Worm (Caenorhabditis elegans) whole organism, L2 larva: ENCODE measurements around the gene dpr-1.

Experiments used
- C34F6.9 ChIP-seq: fragments of 150-350 bp; optimal IDR thresholded peaks from 2 replicates; lab custom pipeline; 2014; ENCODE audit warnings: missing biosample characterization, missing genetic modification characterization
- F13H6.1 ChIP-seq: sonication (generic microtip); optimal IDR thresholded peaks from 2 replicates; lab custom pipeline; 2016; ENCODE audit warnings: missing genetic modification characterization, missing compliant biosample characterization
- R02D3.7 ChIP-seq: fragments of 150-350 bp; optimal IDR thresholded peaks from 2 replicates; lab custom pipeline; 2014; ENCODE audit warnings: missing biosample characterization, missing genetic modification characterization
- Y55F3AM.14 ChIP-seq: fragments of 200-800 bp; sonication (Bioruptor generic); optimal IDR thresholded peaks from 2 replicates; lab custom pipeline; 2018; ENCODE audit warnings: mild to moderate bottlenecking, missing genetic modification characterization, missing compliant biosample characterization
- ZK546.5 ChIP-seq: sonication (generic microtip); optimal IDR thresholded peaks from 2 replicates; lab custom pipeline; 2017; ENCODE audit warnings: missing biosample characterization, missing genetic modification characterization
- aly-2 ChIP-seq: fragments of 150-350 bp; optimal IDR thresholded peaks from 2 replicates; lab custom pipeline; 2014; ENCODE audit warnings: missing biosample characterization, missing genetic modification characterization
- ama-1 ChIP-seq: fragments of 150-350 bp; optimal IDR thresholded peaks from 2 replicates; lab custom pipeline; 2018; ENCODE audit warnings: inconsistent platforms
- crh-2 ChIP-seq: sonication (generic microtip); optimal IDR thresholded peaks from 2 replicates; lab custom pipeline; 2017; ENCODE audit warnings: missing biosample characterization, missing genetic modification characterization
- dmd-4 ChIP-seq: sonication (generic microtip); optimal IDR thresholded peaks from 2 replicates; lab custom pipeline; 2017; ENCODE audit warnings: missing biosample characterization, missing genetic modification characterization
- elt-1 ChIP-seq: fragments of 150-350 bp; optimal IDR thresholded peaks from 2 replicates; lab custom pipeline; 2014; ENCODE audit warnings: missing biosample characterization, missing genetic modification characterization
- elt-3 ChIP-seq: sonication (generic microtip); optimal IDR thresholded peaks from 2 replicates; lab custom pipeline; 2017; ENCODE audit warnings: missing biosample characterization, missing genetic modification characterization
- fos-1 ChIP-seq: fragments of 150-350 bp; optimal IDR thresholded peaks from 2 replicates; lab custom pipeline; 2014; ENCODE audit warnings: missing biosample characterization, missing genetic modification characterization
- gmeb-1 ChIP-seq: fragments of 150-350 bp; optimal IDR thresholded peaks from 2 replicates; lab custom pipeline; 2014; ENCODE audit warnings: missing biosample characterization, missing genetic modification characterization
- lin-11 ChIP-seq: fragments of 150-350 bp; sonication (generic microtip); optimal IDR thresholded peaks from 2 replicates; lab custom pipeline; 2014; ENCODE audit warnings: missing biosample characterization, missing genetic modification characterization, inconsistent platforms, mixed read lengths
- lin-13 ChIP-seq: fragments of 150-350 bp; optimal IDR thresholded peaks from 2 replicates; lab custom pipeline; 2014; ENCODE audit warnings: missing biosample characterization, missing genetic modification reagents, missing genetic modification characterization
- mdl-1 ChIP-seq, 2 experiments: fragments of 150-350 bp in 1 of 2; sonication (generic microtip) in 1 of 2; optimal IDR thresholded peaks; 2 replicates each; lab custom pipeline; 2017; ENCODE audit warnings: missing biosample characterization in 2 of 2, missing genetic modification characterization in 2 of 2
- nhr-11 ChIP-seq: fragments of 150-350 bp; optimal IDR thresholded peaks from 2 replicates; lab custom pipeline; 2014; ENCODE audit warnings: missing biosample characterization, missing genetic modification characterization
- nhr-12 ChIP-seq: fragments of 150-350 bp; optimal IDR thresholded peaks from 2 replicates; lab custom pipeline; 2014; ENCODE audit warnings: missing biosample characterization, missing genetic modification characterization
- nhr-129 ChIP-seq: fragments of 150-350 bp; optimal IDR thresholded peaks from 2 replicates; lab custom pipeline; 2014; ENCODE audit warnings: missing biosample characterization, missing genetic modification characterization
- nhr-21 ChIP-seq: fragments of 150-350 bp; optimal IDR thresholded peaks from 2 replicates; lab custom pipeline; 2014; ENCODE audit warnings: missing biosample characterization, missing genetic modification characterization
- nhr-23 ChIP-seq: fragments of 150-350 bp; optimal IDR thresholded peaks from 2 replicates; lab custom pipeline; 2014; ENCODE audit warnings: missing biosample characterization, missing genetic modification reagents, missing genetic modification characterization
- nhr-237 ChIP-seq: fragments of 150-350 bp; optimal IDR thresholded peaks from 2 replicates; lab custom pipeline; 2014; ENCODE audit warnings: missing biosample characterization, missing genetic modification characterization
- nhr-25 ChIP-seq: fragments of 150-350 bp; sonication (generic microtip); optimal IDR thresholded peaks from 3 replicates; lab custom pipeline; 2014; ENCODE audit warnings: missing biosample characterization, missing genetic modification characterization
- nhr-77 ChIP-seq: fragments of 150-350 bp; optimal IDR thresholded peaks from 2 replicates; lab custom pipeline; 2014; ENCODE audit warnings: missing biosample characterization, missing genetic modification characterization
- sma-3 ChIP-seq: sonication (generic microtip); optimal IDR thresholded peaks from 2 replicates; lab custom pipeline; 2016; ENCODE audit warnings: missing genetic modification reagents, missing genetic modification characterization, missing compliant biosample characterization
- snpc-4 ChIP-seq: fragments of 150-350 bp; optimal IDR thresholded peaks from 2 replicates; lab custom pipeline; 2014; ENCODE audit warnings: missing biosample characterization, missing genetic modification characterization
- unc-39 ChIP-seq: fragments of 150-350 bp; optimal IDR thresholded peaks from 2 replicates; lab custom pipeline; 2014; ENCODE audit warnings: missing biosample characterization, missing genetic modification characterization
- unc-55 ChIP-seq: fragments of 150-350 bp; sonication (generic microtip); optimal IDR thresholded peaks from 3 replicates; lab custom pipeline; 2014; ENCODE audit warnings: missing biosample characterization, missing genetic modification reagents, missing genetic modification characterization
- zag-1 ChIP-seq: fragments of 150-350 bp; optimal IDR thresholded peaks from 2 replicates; lab custom pipeline; 2014; ENCODE audit warnings: missing biosample characterization, missing genetic modification characterization
- ztf-11 ChIP-seq: sonication (generic microtip); optimal IDR thresholded peaks from 2 replicates; lab custom pipeline; 2017; ENCODE audit warnings: missing biosample characterization, missing genetic modification characterization

Gene dpr-1

DNA sequence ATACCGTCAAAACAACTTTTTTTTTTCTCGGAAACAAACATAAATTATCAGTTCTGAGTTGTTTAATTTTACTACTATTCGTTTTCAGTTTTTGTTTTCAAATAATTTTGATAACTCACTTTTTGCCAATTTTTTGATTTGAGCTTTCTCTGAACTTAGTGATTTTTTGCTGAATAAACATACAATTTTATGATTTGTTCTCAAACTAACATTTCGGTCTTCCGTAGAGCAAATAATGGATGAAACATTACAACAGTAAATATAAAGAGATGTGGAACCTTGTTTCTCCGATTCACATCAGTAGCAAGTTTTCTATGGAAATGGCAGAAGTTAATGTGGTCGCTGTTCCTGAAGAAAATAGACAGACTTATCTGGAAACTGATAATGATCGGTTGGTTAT is 7.8 kb upstream of the dpr-1 start, which contains the start of gene R10D12.7:
TSS of gene R10D12.7 (plus strand) at position 301 of the 400 bp plus-strand sequence.
- TF ChIP-seq elt-1 (tag; lab: Kevin White, UChicago) (no peak), nhr-129 (no peak), F13H6.1 (no peak), lin-11 (tag; lab: Kevin White, UChicago) (no peak), snpc-4 (no peak)

DNA sequence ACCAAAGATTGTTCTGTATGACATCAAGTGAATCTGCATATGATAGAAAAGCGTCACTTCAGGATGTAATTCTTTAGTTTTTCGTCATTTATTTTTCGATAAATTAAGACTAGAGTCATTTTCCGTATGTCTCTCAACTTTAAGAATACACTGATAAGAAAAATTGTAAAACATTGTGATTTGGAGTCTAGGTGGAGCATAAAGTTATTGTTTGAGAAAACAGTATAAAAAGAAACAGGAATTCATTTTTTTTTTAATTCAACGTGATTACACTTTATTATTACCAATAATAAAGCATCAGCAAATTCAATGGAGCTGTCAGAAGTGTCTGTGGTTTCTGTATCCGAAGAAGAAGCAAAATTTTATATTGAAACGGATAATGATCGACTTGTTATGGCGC is 7.0 kb upstream of the dpr-1 start, which contains the start of gene R10D12.6:
TSS of gene R10D12.6 (plus strand) at position 301 of the 400 bp plus-strand sequence.
- TF ChIP-seq elt-3 (tag; lab: Kevin White, UChicago) (no peak), nhr-129 (no peak), fos-1 (peak; percentile 27)

DNA sequence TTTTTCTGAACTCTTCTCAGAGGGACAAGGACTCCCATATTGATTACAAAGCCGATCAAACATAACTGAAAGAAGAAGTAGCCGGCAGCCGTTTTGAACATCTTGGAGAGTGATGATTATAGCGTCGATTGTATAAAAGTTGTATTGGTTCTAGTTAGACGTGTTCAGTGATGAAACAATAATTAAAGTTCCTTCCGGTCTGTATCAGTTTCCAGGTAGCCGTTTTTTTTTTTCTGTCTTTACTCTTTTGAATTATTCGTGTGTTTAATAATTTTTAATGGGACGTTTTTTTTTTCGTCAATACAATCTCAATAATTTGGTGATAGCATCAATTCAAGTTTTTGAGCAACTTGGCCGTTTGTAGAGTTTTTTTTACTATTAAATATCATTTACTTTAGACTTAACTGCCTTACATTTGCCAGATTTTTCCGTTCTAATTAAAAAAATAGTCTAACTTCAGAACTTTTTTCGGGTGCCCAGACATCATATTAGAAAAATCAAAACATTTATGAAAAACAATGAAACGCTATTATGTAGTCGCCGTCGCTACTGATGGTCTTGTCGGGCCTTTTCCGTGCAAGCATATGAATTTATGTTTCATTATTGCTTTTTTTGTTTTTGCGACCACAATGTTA is 4.5 kb upstream of the dpr-1 start, which contains the start of the genes srx-10 and clec-226:
TSS of gene srx-10 (minus strand) at position 101 of the 635 bp plus-strand sequence.
TSS of gene clec-226 (plus strand) at position 585 of the 635 bp plus-strand sequence.
- TF ChIP-seq C34F6.9 (tag; lab: Kevin White, UChicago) (no peak), nhr-237 (tag; lab: Kevin White, UChicago) (no peak), lin-13 (GFP tag; lab: Kevin White, UChicago) (no peak), nhr-25 (tag; lab: Kevin White, UChicago) (no peak)
- TF ChIP-seq, all 48 proteins: peak for 0

DNA sequence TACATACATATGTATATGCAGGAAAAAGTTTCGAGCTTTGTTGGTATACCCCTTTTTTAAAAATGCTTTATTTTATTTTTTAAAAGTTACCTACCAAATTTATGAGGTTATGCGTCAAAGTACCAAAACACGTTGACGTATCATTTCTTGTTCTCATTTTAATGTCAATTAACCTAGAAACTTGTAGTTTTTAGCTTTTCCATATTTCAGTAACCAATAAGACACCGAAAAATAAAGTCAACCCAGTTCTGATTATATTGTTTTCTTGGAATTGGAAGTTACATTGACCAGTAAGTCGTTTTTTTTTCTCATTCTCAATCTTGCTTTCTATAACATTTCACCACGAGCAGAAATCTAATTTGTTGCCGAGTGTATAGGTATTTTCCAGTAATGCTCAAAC is 5.1 kb downstream of the dpr-1 start, which contains the start of gene srw-145:
TSS of gene srw-145 (plus strand) at position 301 of the 400 bp plus-strand sequence.
- TF ChIP-seq unc-55 (GFP tag; lab: Kevin White, UChicago) (no peak), nhr-21 (peak; percentile 41), gmeb-1 (no peak), nhr-12 (tag; lab: Kevin White, UChicago) (peak; percentile 3)
- TF ChIP-seq, all 48 proteins: peak for 2

DNA sequence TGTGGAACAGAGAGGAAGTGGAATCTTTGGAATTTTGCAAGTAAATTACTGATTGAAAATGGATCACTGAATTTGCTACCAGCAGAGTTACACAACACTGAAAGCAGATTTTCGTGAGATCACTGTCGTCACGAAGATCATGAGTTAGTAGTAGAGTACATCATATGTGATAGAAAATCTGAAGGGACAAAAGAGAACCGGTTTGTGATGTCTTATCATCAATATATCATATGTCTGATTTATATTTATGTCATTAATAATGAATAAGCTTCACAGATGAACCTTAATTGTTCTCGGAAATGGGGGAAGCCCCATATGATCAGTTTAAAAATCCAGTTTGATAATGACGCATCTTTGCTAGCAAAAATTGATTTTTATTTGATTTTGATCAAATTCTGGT is 5.9 kb downstream of the dpr-1 start:
- TF ChIP-seq nhr-25 (tag; lab: Kevin White, UChicago) (peak; percentile 60), nhr-21 (peak; percentile 45), ZK546.5 (tag; lab: Kevin White, UChicago) (no peak), fos-1 (no peak)

DNA sequence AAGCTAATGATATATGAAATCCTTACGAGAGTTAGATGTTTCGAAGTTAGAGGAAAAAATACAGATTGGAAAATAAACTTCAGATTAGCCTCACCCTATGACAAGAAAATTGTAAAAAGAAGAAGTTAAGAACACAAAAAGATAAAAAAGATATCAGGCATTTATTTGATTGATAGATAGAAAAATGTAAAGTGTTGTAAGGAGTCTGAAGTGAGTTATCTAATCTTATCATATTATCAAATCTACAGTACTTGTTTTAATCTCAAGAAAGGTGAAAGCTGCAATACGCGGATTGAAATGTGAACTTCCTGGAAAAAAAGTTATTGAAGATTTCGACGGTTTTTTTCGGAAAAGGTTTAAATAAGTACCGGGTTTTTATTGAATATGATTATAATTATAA is 6.6 kb downstream of the dpr-1 start:
- no peak for TF ChIP-seq zag-1 (tag; lab: Kevin White, UChicago)
- no peak for TF ChIP-seq aly-2 (tag; lab: Kevin White, UChicago)
- TF ChIP-seq nhr-25 (tag; lab: Kevin White, UChicago) = no peak
- TF ChIP-seq R02D3.7 = no peak
- TF ChIP-seq crh-2 (tag; lab: Kevin White, UChicago) = no peak
- TF ChIP-seq mdl-1 (tag; optimal IDR thresholded peaks at IDR 0.05; lab: Kevin White, UChicago) = no peak
- TF ChIP-seq sma-3 = no peak
- TF ChIP-seq Y55F3AM.14 = no peak
- no peak for TF ChIP-seq nhr-77 (tag; lab: Kevin White, UChicago)
- no peak for TF ChIP-seq lin-11 (tag; lab: Kevin White, UChicago)

DNA sequence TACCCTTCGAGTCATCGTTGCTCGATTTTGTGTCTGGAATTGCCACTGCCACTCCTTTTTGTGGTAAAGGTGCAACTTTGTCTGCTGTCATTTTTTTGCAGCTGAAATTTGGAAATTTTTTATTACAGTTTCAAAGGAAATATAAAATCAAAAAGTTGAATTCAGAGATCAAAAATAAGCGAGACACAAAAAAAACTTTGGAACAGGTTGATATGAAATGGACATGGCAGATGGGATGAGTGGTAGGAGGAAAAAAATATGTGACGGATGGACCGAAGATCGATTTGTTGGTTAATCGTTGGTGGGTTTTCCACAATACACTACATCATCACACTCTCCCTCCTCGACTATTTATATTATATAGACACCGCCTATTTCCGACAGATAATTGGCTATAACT is 7.4 kb downstream of the dpr-1 start, which contains the start of gene R10D12.1:
TSS of gene R10D12.1 (minus strand) at position 101 of the 400 bp plus-strand sequence.
- no peak for TF ChIP-seq nhr-12 (tag; lab: Kevin White, UChicago)
- no peak for TF ChIP-seq nhr-11
- no peak for TF ChIP-seq ama-1 (lab: Kevin White, UChicago)
- no peak for TF ChIP-seq nhr-23 (tag; lab: Kevin White, UChicago)
- no peak for TF ChIP-seq lin-11 (tag; lab: Kevin White, UChicago)
- no peak for TF ChIP-seq unc-39 (tag; lab: Kevin White, UChicago)
- no peak for TF ChIP-seq nhr-237 (tag; lab: Kevin White, UChicago)
- no peak for TF ChIP-seq F13H6.1
- TF ChIP-seq ztf-11 = no peak
- no peak for TF ChIP-seq nhr-129
- TF ChIP-seq dmd-4 = no peak
- no peak for TF ChIP-seq nhr-77 (tag; lab: Kevin White, UChicago)
